Fruit fly (Drosophila melanogaster) whole organism, embryonic: ENCODE results near the gene CG31131.

ENCODE experiments used
- CG12299 ChIP-seq: fragments of 200-800 bp; sonication (Bioruptor generic); optimal IDR thresholded peaks from 2 replicates; lab custom pipeline; 2018; ENCODE audit warnings: missing biosample characterization, mild to moderate bottlenecking, missing genetic modification characterization
- CG12744 ChIP-seq: fragments of 200-800 bp; sonication (Bioruptor generic); optimal IDR thresholded peaks from 2 replicates; lab custom pipeline; 2016; ENCODE audit warnings: missing biosample characterization, missing genetic modification characterization
- CG13624 ChIP-seq: fragments of 200-800 bp; sonication (Bioruptor generic); optimal IDR thresholded peaks from 2 replicates; lab custom pipeline; 2016; ENCODE audit warnings: missing biosample characterization, missing genetic modification characterization
- CG13894 ChIP-seq: fragments of 200-800 bp; sonication (Bioruptor generic); optimal IDR thresholded peaks from 3 replicates; lab custom pipeline; 2018; ENCODE audit warnings: missing biosample characterization, mild to moderate bottlenecking, missing genetic modification characterization, moderate library complexity
- CG14860 ChIP-seq: fragments of 200-800 bp; sonication (Bioruptor generic); IDR thresholded peaks from 3 replicates; pipeline ENCODE4 v1.3.6; 2022; ENCODE audit warnings: missing biosample characterization, missing genetic modification characterization; ENCODE audit not compliant: partially characterized antibody
- CG15073 ChIP-seq: fragments of 200-800 bp; sonication (Bioruptor generic); optimal IDR thresholded peaks from 2 replicates; lab custom pipeline; 2016; ENCODE audit warnings: missing biosample characterization, missing genetic modification characterization
- CG15514 ChIP-seq: fragments of 200-800 bp; sonication (Bioruptor generic); optimal IDR thresholded peaks from 3 replicates; lab custom pipeline; 2017; ENCODE audit warnings: missing biosample characterization, missing genetic modification characterization, mild to moderate bottlenecking, moderate library complexity, missing genetic modification reagents
- CG1647 ChIP-seq: fragments of 200-800 bp; sonication (Bioruptor generic); optimal IDR thresholded peaks from 3 replicates; lab custom pipeline; 2016; ENCODE audit warnings: missing biosample characterization, missing genetic modification characterization
- CG16863 ChIP-seq: fragments of 200-800 bp; sonication (Bioruptor generic); optimal IDR thresholded peaks from 3 replicates; lab custom pipeline; 2016; ENCODE audit warnings: missing biosample characterization, missing genetic modification characterization
- CG1832 ChIP-seq: fragments of 200-800 bp; sonication (Bioruptor generic); optimal IDR thresholded peaks from 2 replicates; lab custom pipeline; 2017; ENCODE audit warnings: missing biosample characterization, mild to moderate bottlenecking, missing genetic modification characterization, inconsistent platforms
- CG18619 ChIP-seq: fragments of 200-800 bp; sonication (Bioruptor generic); optimal IDR thresholded peaks from 3 replicates; lab custom pipeline; 2017; ENCODE audit warnings: missing biosample characterization, mild to moderate bottlenecking, missing genetic modification characterization
- CG2116 ChIP-seq: fragments of 200-800 bp; sonication (Bioruptor generic); optimal IDR thresholded peaks from 3 replicates; lab custom pipeline; 2018; ENCODE audit warnings: missing biosample characterization, mild to moderate bottlenecking, missing genetic modification characterization
- CG2678 ChIP-seq: fragments of 200-800 bp; sonication (Bioruptor generic); optimal IDR thresholded peaks from 3 replicates; lab custom pipeline; 2019; ENCODE audit warnings: missing biosample characterization, mild to moderate bottlenecking, missing genetic modification characterization, moderate library complexity
- CG3281 ChIP-seq: fragments of 200-800 bp; sonication (Bioruptor generic); optimal IDR thresholded peaks from 3 replicates; lab custom pipeline; 2017; ENCODE audit warnings: missing biosample characterization, mild to moderate bottlenecking, missing genetic modification characterization
- CG3726 ChIP-seq: fragments of 200-800 bp; sonication (Bioruptor generic); IDR thresholded peaks from 3 replicates; pipeline ENCODE4, ENCODE4 v1.3.6; 2022; ENCODE audit warnings: missing biosample characterization, missing genetic modification characterization
- CG42726 ChIP-seq: fragments of 200-800 bp; sonication (Bioruptor generic); IDR thresholded peaks from 2 replicates; pipeline ENCODE4 v1.3.6; 2022; ENCODE audit warnings: missing biosample characterization, missing genetic modification characterization; ENCODE audit not compliant: partially characterized antibody
- CG4282 ChIP-seq: fragments of 200-800 bp; sonication (Bioruptor generic); optimal IDR thresholded peaks from 2 replicates; lab custom pipeline; 2016; ENCODE audit warnings: missing biosample characterization, missing genetic modification characterization
- CG7357 ChIP-seq: fragments of 200-800 bp; sonication (Bioruptor generic); IDR thresholded peaks from 3 replicates; pipeline ENCODE4 v1.3.6; 2022; ENCODE audit warnings: missing biosample characterization, missing genetic modification characterization
- CG7928 ChIP-seq: fragments of 200-800 bp; sonication (Bioruptor generic); optimal IDR thresholded peaks from 2 replicates; lab custom pipeline; 2017; ENCODE audit warnings: missing biosample characterization, mild to moderate bottlenecking, missing genetic modification characterization
- CG7963 ChIP-seq: fragments of 200-800 bp; sonication (Bioruptor generic); IDR thresholded peaks from 3 replicates; pipeline ENCODE4 v1.3.6; 2022; ENCODE audit warnings: missing biosample characterization, missing genetic modification characterization; ENCODE audit not compliant: partially characterized antibody
- CG9609 ChIP-seq: fragments of 200-800 bp; sonication (Bioruptor generic); optimal IDR thresholded peaks from 3 replicates; lab custom pipeline; 2016; ENCODE audit warnings: missing biosample characterization, missing genetic modification characterization
- Camta ChIP-seq: fragments of 200-800 bp; sonication (Bioruptor generic); optimal IDR thresholded peaks from 2 replicates; lab custom pipeline; 2016; ENCODE audit warnings: missing biosample characterization, missing genetic modification characterization
- Dip3 ChIP-seq: fragments of 200-800 bp; sonication (Bioruptor generic); optimal IDR thresholded peaks from 3 replicates; lab custom pipeline; 2016; ENCODE audit warnings: missing biosample characterization, missing genetic modification characterization
- E2f2 ChIP-seq: fragments of 200-800 bp; sonication (Bioruptor generic); IDR thresholded peaks from 2 replicates; pipeline ENCODE4 v1.3.6; 2022; ENCODE audit warnings: missing biosample characterization, missing genetic modification characterization
- Fer1 ChIP-seq: fragments of 200-800 bp; sonication (Bioruptor generic); optimal IDR thresholded peaks from 2 replicates; lab custom pipeline; 2017; ENCODE audit warnings: missing biosample characterization, mild to moderate bottlenecking, missing genetic modification characterization
- Hand ChIP-seq: fragments of 200-800 bp; sonication (Bioruptor generic); optimal IDR thresholded peaks from 2 replicates; lab custom pipeline; 2017; ENCODE audit warnings: mild to moderate bottlenecking, missing biosample characterization, missing genetic modification reagents, missing genetic modification characterization
- Hsf ChIP-seq: fragments of 200-800 bp; sonication (Bioruptor generic); optimal IDR thresholded peaks from 3 replicates; lab custom pipeline; 2016; ENCODE audit warnings: missing biosample characterization, missing genetic modification characterization
- Jarid2 ChIP-seq: fragments of 200-800 bp; sonication (Bioruptor generic); optimal IDR thresholded peaks from 3 replicates; lab custom pipeline; 2017; ENCODE audit warnings: mild to moderate bottlenecking, missing biosample characterization, missing genetic modification reagents, missing genetic modification characterization
- NFAT ChIP-seq: fragments of 200-800 bp; sonication (Bioruptor generic); IDR thresholded peaks from 2 replicates; pipeline ENCODE4 v1.3.6; 2022; ENCODE audit warnings: missing biosample characterization, missing genetic modification characterization
- Poxn ChIP-seq: fragments of 200-800 bp; sonication (Bioruptor generic); IDR thresholded peaks from 2 replicates; pipeline ENCODE4 v1.3.6; 2022; ENCODE audit warnings: missing biosample characterization, missing genetic modification characterization
- Rfx ChIP-seq: fragments of 200-800 bp; sonication (Bioruptor generic); IDR thresholded peaks from 2 replicates; pipeline ENCODE4 v1.3.6; 2022; ENCODE audit warnings: missing biosample characterization, missing genetic modification characterization
- Scr ChIP-seq: fragments of 200-800 bp; sonication (Bioruptor generic); IDR thresholded peaks from 2 replicates; pipeline ENCODE4 v1.3.6; 2022; ENCODE audit warnings: missing biosample characterization, missing genetic modification characterization; ENCODE audit not compliant: partially characterized antibody
- Sox102F ChIP-seq: fragments of 200-800 bp; sonication (Bioruptor generic); optimal IDR thresholded peaks from 2 replicates; lab custom pipeline; 2018; ENCODE audit warnings: missing biosample characterization, mild to moderate bottlenecking, missing genetic modification characterization, moderate library complexity
- Tbp ChIP-seq: fragments of >200 bp; optimal IDR thresholded peaks from 2 replicates; lab custom pipeline; 2018; ENCODE audit warnings: missing biosample characterization, missing genetic modification characterization
- ap ChIP-seq: fragments of 200-800 bp; sonication (Bioruptor generic); IDR thresholded peaks from 2 replicates; pipeline ENCODE4 v1.3.6; 2022; ENCODE audit warnings: missing biosample characterization, missing genetic modification characterization
- chinmo ChIP-seq: fragments of 200-800 bp; sonication (Bioruptor generic); IDR thresholded peaks from 4 replicates; pipeline ENCODE4 v1.3.6; 2022; ENCODE audit warnings: missing biosample characterization, missing genetic modification characterization; ENCODE audit not compliant: partially characterized antibody
- corto ChIP-seq: fragments of 200-800 bp; sonication (Bioruptor generic); optimal IDR thresholded peaks from 2 replicates; lab custom pipeline; 2016; ENCODE audit warnings: missing biosample characterization, mild to moderate bottlenecking, missing genetic modification characterization, moderate library complexity
- crol ChIP-seq: fragments of 200-800 bp; sonication (Bioruptor generic); IDR thresholded peaks from 2 replicates; pipeline ENCODE4 v1.3.6; 2022; ENCODE audit warnings: missing biosample characterization, missing genetic modification characterization
- dmrt99B ChIP-seq: fragments of 200-800 bp; sonication (Bioruptor generic); optimal IDR thresholded peaks from 2 replicates; lab custom pipeline; 2018; ENCODE audit warnings: missing biosample characterization, mild to moderate bottlenecking, missing genetic modification characterization, moderate library complexity
- ewg ChIP-seq: fragments of 200-800 bp; sonication (Bioruptor generic); optimal IDR thresholded peaks from 3 replicates; lab custom pipeline; 2017; ENCODE audit warnings: mild to moderate bottlenecking, missing biosample characterization, missing genetic modification reagents, missing genetic modification characterization
- kah ChIP-seq: fragments of 200-800 bp; sonication (Bioruptor generic); optimal IDR thresholded peaks from 2 replicates; lab custom pipeline; 2018; ENCODE audit warnings: missing biosample characterization, mild to moderate bottlenecking, missing genetic modification characterization
- otp ChIP-seq: fragments of 200-800 bp; sonication (Bioruptor generic); IDR thresholded peaks from 3 replicates; pipeline ENCODE4, ENCODE4 v1.3.6; 2022; ENCODE audit warnings: missing biosample characterization, missing genetic modification characterization
- sens ChIP-seq: fragments of 200-800 bp; sonication (Bioruptor generic); peaks from one replicate; lab custom pipeline; 2016; ENCODE audit warnings: missing biosample characterization, missing genetic modification characterization
- sr ChIP-seq: fragments of 200-800 bp; sonication (Bioruptor generic); IDR thresholded peaks from 3 replicates; pipeline ENCODE4 v1.3.6; 2022; ENCODE audit warnings: missing biosample characterization, missing genetic modification characterization
- stc ChIP-seq: fragments of 200-800 bp; sonication (Bioruptor generic); IDR thresholded peaks from 2 replicates; pipeline ENCODE4 v1.3.6; 2022; ENCODE audit warnings: missing biosample characterization, missing genetic modification characterization
- tna ChIP-seq: fragments of 200-800 bp; sonication (Bioruptor generic); IDR thresholded peaks from 2 replicates; pipeline ENCODE4 v1.3.6; 2022; ENCODE audit warnings: missing biosample characterization, missing genetic modification characterization; ENCODE audit not compliant: partially characterized antibody
- trh ChIP-seq: fragments of 200-800 bp; sonication (Bioruptor generic); optimal IDR thresholded peaks from 2 replicates; lab custom pipeline; 2016; ENCODE audit warnings: missing biosample characterization, missing genetic modification characterization
- ttk ChIP-seq: fragments of 200-800 bp; sonication (Bioruptor generic); IDR thresholded peaks from 2 replicates; pipeline ENCODE4 v2.1.2; 2022; ENCODE audit warnings: missing biosample characterization, missing genetic modification characterization

Gene CG31131

DNA sequence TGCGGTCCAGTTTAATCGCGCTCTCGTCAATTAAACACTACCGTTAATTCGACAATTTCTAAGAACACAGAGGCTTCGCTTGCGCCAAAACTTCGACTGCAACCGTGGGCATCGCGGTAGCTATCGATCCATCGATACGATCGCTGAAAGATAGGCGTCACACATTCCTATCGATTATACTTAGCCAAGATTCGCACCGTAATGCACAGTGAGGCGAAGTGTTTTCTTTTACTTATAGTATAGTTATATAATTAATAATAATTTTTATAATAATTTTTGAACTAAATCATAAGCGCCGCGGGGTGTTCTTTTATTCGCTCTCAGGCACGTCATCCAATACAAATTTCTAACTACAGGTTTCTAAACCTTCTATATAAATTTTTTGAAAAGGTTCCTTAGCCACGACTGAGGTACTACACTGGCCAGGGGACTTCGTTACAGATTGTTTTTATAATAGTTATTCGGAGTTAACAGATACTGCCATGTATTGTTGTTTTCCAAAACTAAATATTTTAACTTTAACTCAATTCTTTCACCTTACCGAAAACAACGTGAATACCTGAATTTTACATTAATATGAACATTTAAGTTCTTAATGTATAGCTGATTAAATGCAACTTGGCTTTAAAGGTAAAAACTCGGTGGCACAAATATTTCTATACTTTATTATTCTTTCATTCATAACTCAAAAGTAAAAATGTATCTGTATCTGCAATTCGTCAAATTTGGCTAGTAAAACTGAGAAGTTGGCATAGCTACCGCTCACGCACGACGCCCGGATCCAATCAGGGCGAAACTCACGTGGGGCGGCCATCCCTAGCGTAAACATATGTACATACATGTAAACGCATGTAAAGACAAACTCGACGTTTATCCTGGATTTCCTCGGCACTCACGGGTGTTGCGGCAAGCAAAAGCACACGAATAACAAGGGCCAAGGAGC lies 25.0 kb downstream of the CG31131 start, which contains the start of the genes NSD and BOD1 (continued):
- peak; percentile 24 for TF ChIP-seq Dip3 (GFP tag; lab: Kevin White, UChicago)
- TF ChIP-seq Poxn (GFP tag; lab: Robert Waterston, UW), result peak; percentile 37; the same call in 1 of the 2 replicates
- peak; percentile 85 for TF ChIP-seq Scr (GFP tag; lab: Robert Waterston, UW)
- TF ChIP-seq CG42726 (GFP tag; lab: Robert Waterston, UW), result peak; percentile 98
- peak; percentile 91 for TF ChIP-seq chinmo (GFP tag; lab: Robert Waterston, UW)
- TF ChIP-seq stc, result no peak
- peak; percentile 50; the same call in 1 of the 3 replicates for TF ChIP-seq CG3726 (GFP tag; lab: Robert Waterston, UW)
- peak; percentile 89 for TF ChIP-seq CG14860 (GFP tag; lab: Robert Waterston, UW)
- no peak for TF ChIP-seq Jarid2
- peak; percentile 28 for TF ChIP-seq CG13624 (GFP tag; lab: Kevin White, UChicago)
- no peak for TF ChIP-seq CG12744 (GFP tag; lab: Kevin White, UChicago)
- no peak for TF ChIP-seq CG1832 (GFP tag; lab: Kevin White, UChicago)
- TF ChIP-seq Hand (GFP tag; lab: Kevin White, UChicago), result no peak
- TF ChIP-seq CG15073 (GFP tag; lab: Kevin White, UChicago), result no peak
- TF ChIP-seq CG15514 (GFP tag; lab: Kevin White, UChicago), result peak; percentile 64
- TF ChIP-seq CG16863 (GFP tag; lab: Kevin White, UChicago), result no peak
- TF ChIP-seq Tbp (GFP tag; lab: Kevin White, UChicago), result no peak
- no peak for TF ChIP-seq trh
- no peak for TF ChIP-seq CG12299 (tag; lab: Kevin White, UChicago)
- TF ChIP-seq CG13894 (tag; lab: Kevin White, UChicago), result no peak
- peak; percentile 37 for TF ChIP-seq CG18619 (GFP tag; lab: Kevin White, UChicago)
- TF ChIP-seq dmrt99B (tag; lab: Kevin White, UChicago), result no peak
- peak; percentile 50 for TF ChIP-seq CG4282 (GFP tag; lab: Kevin White, UChicago)
- no peak for TF ChIP-seq corto (GFP tag; lab: Kevin White, UChicago)
- TF ChIP-seq CG7963 (GFP tag; lab: Robert Waterston, UW), result peak; percentile 96
- peak; percentile 1 for TF ChIP-seq CG7928 (GFP tag; lab: Kevin White, UChicago)
- TF ChIP-seq Camta (GFP tag; lab: Kevin White, UChicago), result no peak
- no peak for TF ChIP-seq otp (GFP tag; lab: Robert Waterston, UW)
- peak; percentile 27; the same call in 1 of the 3 replicates for TF ChIP-seq CG7357 (GFP tag; lab: Robert Waterston, UW)
- peak; percentile 1 for TF ChIP-seq CG9609 (GFP tag; lab: Kevin White, UChicago)
- peak; percentile 55 for TF ChIP-seq CG2678 (tag; lab: Kevin White, UChicago)
- TF ChIP-seq CG2116, result peak; percentile 98
- TF ChIP-seq CG1647 (GFP tag; lab: Kevin White, UChicago), result peak; percentile 27
- no peak for TF ChIP-seq ap (GFP tag; lab: Robert Waterston, UW)
- peak; percentile 92 for TF ChIP-seq tna
- no peak; the same call in 2 of the 3 replicates for TF ChIP-seq sr (GFP tag; lab: Robert Waterston, UW)
- TF ChIP-seq ttk (GFP tag; lab: Robert Waterston, UW), result peak; percentile 40; the same call in 1 of the 2 replicates
- TF ChIP-seq Rfx (GFP tag; lab: Robert Waterston, UW), result peak; percentile 90
- TF ChIP-seq E2f2, result peak; percentile 66
- peak; percentile 40 for TF ChIP-seq Sox102F (GFP tag; lab: Kevin White, UChicago)
- TF ChIP-seq NFAT, result peak; percentile 85
- peak; percentile 1 for TF ChIP-seq Fer1
- peak; percentile 17 for TF ChIP-seq CG3281 (GFP tag; lab: Kevin White, UChicago)
- TF ChIP-seq ewg (GFP tag; lab: Kevin White, UChicago), result peak; percentile 31
- no peak for TF ChIP-seq Hsf (GFP tag; lab: Kevin White, UChicago)
- peak; percentile 76 for TF ChIP-seq sens (GFP tag; lab: Kevin White, UChicago)
- TF ChIP-seq kah, result no peak
- peak; percentile 8; the same call in 1 of the 2 replicates for TF ChIP-seq crol (GFP tag; lab: Robert Waterston, UW)
